Fruit fly (Drosophila melanogaster) whole organism, pupa: ENCODE results near the gene CG5835.

Source experiments
- CG10348 ChIP-seq: fragments of 200-800 bp; sonication (Bioruptor generic); IDR thresholded peaks from 2 replicates; pipeline ENCODE4 v1.3.6; 2022; ENCODE audit warnings: missing biosample characterization, missing genetic modification characterization
- CG12605 ChIP-seq: fragments of 200-800 bp; sonication (Bioruptor generic); IDR thresholded peaks from 2 replicates; pipeline ENCODE4 v1.3.6; 2022; ENCODE audit warnings: missing biosample characterization, missing genetic modification characterization
- CG13204 ChIP-seq: fragments of 200-800 bp; sonication (Bioruptor generic); optimal IDR thresholded peaks from 2 replicates; lab custom pipeline; 2018; ENCODE audit warnings: missing biosample characterization, mild to moderate bottlenecking, missing genetic modification characterization, moderate library complexity
- CG14655 ChIP-seq: fragments of 200-800 bp; sonication (Bioruptor generic); optimal IDR thresholded peaks from 3 replicates; lab custom pipeline; 2017; ENCODE audit warnings: mild to moderate bottlenecking, missing biosample characterization, missing genetic modification reagents, missing genetic modification characterization
- CG15710 ChIP-seq: fragments of 200-800 bp; sonication (Bioruptor generic); optimal IDR thresholded peaks from 2 replicates; lab custom pipeline; 2018; ENCODE audit warnings: missing biosample characterization, mild to moderate bottlenecking, missing genetic modification characterization, moderate library complexity
- CG17806 ChIP-seq: fragments of 200-800 bp; sonication (Bioruptor generic); optimal IDR thresholded peaks from 2 replicates; lab custom pipeline; 2018; ENCODE audit warnings: missing biosample characterization, mild to moderate bottlenecking, missing genetic modification characterization, moderate library complexity
- CG32121 ChIP-seq: fragments of 200-800 bp; sonication (Bioruptor generic); IDR thresholded peaks from 2 replicates; pipeline ENCODE4 v1.3.6; 2022; ENCODE audit warnings: missing biosample characterization, missing genetic modification characterization
- CG34367 ChIP-seq: fragments of 200-800 bp; sonication (Bioruptor generic); optimal IDR thresholded peaks from 2 replicates; lab custom pipeline; 2018; ENCODE audit warnings: missing biosample characterization, mild to moderate bottlenecking, missing genetic modification characterization
- CG4496 ChIP-seq: fragments of 200-800 bp; sonication (Bioruptor generic); IDR thresholded peaks from 3 replicates; pipeline ENCODE4 v1.3.6; 2022; ENCODE audit warnings: missing biosample characterization, missing genetic modification characterization
- CG8159 ChIP-seq: fragments of 200-800 bp; sonication (Bioruptor generic); optimal IDR thresholded peaks from 3 replicates; lab custom pipeline; 2018; ENCODE audit warnings: missing biosample characterization, mild to moderate bottlenecking, missing genetic modification characterization, moderate library complexity
- CG8301 ChIP-seq: fragments of 200-800 bp; sonication (Bioruptor generic); optimal IDR thresholded peaks from 2 replicates; lab custom pipeline; 2018; ENCODE audit warnings: missing biosample characterization, mild to moderate bottlenecking, missing genetic modification characterization
- CG9948 ChIP-seq: fragments of 200-800 bp; sonication (Bioruptor generic); optimal IDR thresholded peaks from 2 replicates; lab custom pipeline; 2018; ENCODE audit warnings: missing biosample characterization, mild to moderate bottlenecking, missing genetic modification characterization, moderate library complexity
- D1 ChIP-seq: fragments of 200-800 bp; sonication (Bioruptor generic); optimal IDR thresholded peaks from 2 replicates; lab custom pipeline; 2018; ENCODE audit warnings: missing biosample characterization, mild to moderate bottlenecking, missing genetic modification characterization, moderate library complexity
- EcR ChIP-seq: fragments of 200-800 bp; sonication (Bioruptor generic); optimal IDR thresholded peaks from 3 replicates; lab custom pipeline; 2019; ENCODE audit warnings: missing biosample characterization, missing genetic modification characterization, mild to moderate bottlenecking, moderate library complexity, missing genetic modification reagents
- Ets98B ChIP-seq: fragments of 200-800 bp; sonication (Bioruptor generic); IDR thresholded peaks from 2 replicates; pipeline ENCODE4 v1.3.6; 2022; ENCODE audit warnings: missing biosample characterization, missing genetic modification characterization
- Pif1A ChIP-seq: fragments of 200-800 bp; sonication (Bioruptor generic); optimal IDR thresholded peaks from 3 replicates; lab custom pipeline; 2016; ENCODE audit warnings: missing biosample characterization, missing genetic modification characterization
- Pif1B ChIP-seq: fragments of 200-800 bp; sonication (Bioruptor generic); optimal IDR thresholded peaks from 3 replicates; lab custom pipeline; 2016; ENCODE audit warnings: missing biosample characterization, missing genetic modification characterization
- Snoo ChIP-seq: fragments of 200-800 bp; sonication (Bioruptor generic); optimal IDR thresholded peaks from 3 replicates; lab custom pipeline; 2017; ENCODE audit warnings: missing biosample characterization, mild to moderate bottlenecking, missing genetic modification characterization, inconsistent platforms
- fd96Ca ChIP-seq: fragments of 200-800 bp; sonication (Bioruptor generic); IDR thresholded peaks from 3 replicates; pipeline ENCODE4 v1.3.6; 2022; ENCODE audit warnings: missing biosample characterization, missing genetic modification characterization
- gl ChIP-seq: fragments of 200-800 bp; sonication (Bioruptor generic); optimal IDR thresholded peaks from 2 replicates; lab custom pipeline; 2018; ENCODE audit warnings: missing biosample characterization, mild to moderate bottlenecking, missing genetic modification characterization
- rn ChIP-seq: fragments of 200-800 bp; sonication (Bioruptor generic); IDR thresholded peaks from 2 replicates; pipeline ENCODE4 v1.3.6; 2022; ENCODE audit warnings: missing biosample characterization, missing genetic modification characterization

The CG5835 gene

DNA sequence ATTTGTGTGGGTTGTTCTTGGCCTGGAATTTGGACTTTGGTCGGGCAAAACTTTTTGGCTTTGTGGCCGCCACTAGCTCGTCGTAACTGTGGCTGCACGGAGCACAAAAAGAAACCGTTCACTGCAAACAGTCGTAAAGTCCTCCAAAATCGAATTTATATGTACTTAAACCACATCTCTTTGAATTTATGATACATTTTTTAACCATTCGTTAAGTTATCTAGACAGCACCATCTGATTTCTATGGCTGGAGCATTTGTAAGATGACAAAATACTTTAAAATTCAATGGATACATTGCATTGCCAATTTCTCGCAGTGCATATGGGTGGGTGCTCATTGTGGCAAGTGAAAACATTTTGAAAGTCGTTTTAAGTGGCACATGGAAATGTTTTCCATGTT lies 49.4 kb downstream of the CG5835 start:
- TF ChIP-seq CG10348 (GFP tag; lab: Robert Waterston, UW) (no peak), CG9948 (peak; percentile 8), Pif1A (GFP tag; lab: Kevin White, UChicago) (peak; percentile 72), CG13204 (GFP tag; lab: Kevin White, UChicago) (no peak), CG8301 (tag; lab: Kevin White, UChicago) (peak; percentile 76), fd96Ca (GFP tag; lab: Robert Waterston, UW) (peak; percentile 66), Pif1B (GFP tag; lab: Kevin White, UChicago) (peak; percentile 51), CG17806 (tag; lab: Kevin White, UChicago) (peak; percentile 40), CG8159 (tag; lab: Kevin White, UChicago) (peak; percentile 36), CG32121 (peak; percentile 81), CG14655 (GFP tag; lab: Kevin White, UChicago) (peak; percentile 79), Snoo (tag; lab: Kevin White, UChicago) (no peak), CG15710 (tag; lab: Kevin White, UChicago) (peak; percentile 22), D1 (tag; lab: Kevin White, UChicago) (no peak), gl (tag; lab: Kevin White, UChicago) (peak; percentile 24), CG34367 (tag; lab: Kevin White, UChicago) (peak; percentile 10), Ets98B (GFP tag; lab: Robert Waterston, UW) (peak; percentile 79), rn (GFP tag; lab: Robert Waterston, UW) (peak; percentile 33; the same call in 1 of the 2 replicates), CG12605 (GFP tag; lab: Robert Waterston, UW) (peak; percentile 52; the same call in 1 of the 2 replicates), EcR (GFP tag; lab: Kevin White, UChicago) (no peak), CG4496 (GFP tag; lab: Robert Waterston, UW) (peak; percentile 74; the same call in 2 of the 3 replicates)

DNA sequence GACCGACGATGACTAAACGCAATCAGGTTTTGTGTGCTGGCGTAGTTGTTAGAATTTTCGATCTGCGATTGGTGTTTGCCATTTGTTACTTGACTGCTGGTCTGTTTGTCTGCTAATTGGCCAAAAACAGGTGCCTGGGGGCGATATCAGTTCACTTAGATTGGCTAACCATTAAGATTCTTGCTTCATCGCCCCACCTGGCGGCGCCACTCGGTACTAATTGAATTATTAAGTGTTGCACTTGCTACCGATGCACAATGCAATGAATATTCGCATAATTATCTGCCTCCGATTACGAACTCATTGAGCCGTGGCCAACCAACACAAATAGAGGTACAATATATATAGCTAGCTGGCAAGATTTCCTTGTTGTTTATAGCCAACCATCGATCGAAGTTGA lies 50.3 kb downstream of the CG5835 start:
- TF ChIP-seq Ets98B (GFP tag; lab: Robert Waterston, UW) (no peak), CG15710 (tag; lab: Kevin White, UChicago) (no peak), CG9948 (no peak), Pif1A (GFP tag; lab: Kevin White, UChicago) (no peak), CG8159 (tag; lab: Kevin White, UChicago) (no peak), rn (GFP tag; lab: Robert Waterston, UW) (no peak), CG10348 (GFP tag; lab: Robert Waterston, UW) (no peak), CG4496 (GFP tag; lab: Robert Waterston, UW) (no peak), Pif1B (GFP tag; lab: Kevin White, UChicago) (no peak), CG8301 (tag; lab: Kevin White, UChicago) (no peak), CG32121 (no peak), CG34367 (tag; lab: Kevin White, UChicago) (no peak), EcR (GFP tag; lab: Kevin White, UChicago) (no peak), CG12605 (GFP tag; lab: Robert Waterston, UW) (no peak), Snoo (tag; lab: Kevin White, UChicago) (no peak), CG14655 (GFP tag; lab: Kevin White, UChicago) (no peak)

DNA sequence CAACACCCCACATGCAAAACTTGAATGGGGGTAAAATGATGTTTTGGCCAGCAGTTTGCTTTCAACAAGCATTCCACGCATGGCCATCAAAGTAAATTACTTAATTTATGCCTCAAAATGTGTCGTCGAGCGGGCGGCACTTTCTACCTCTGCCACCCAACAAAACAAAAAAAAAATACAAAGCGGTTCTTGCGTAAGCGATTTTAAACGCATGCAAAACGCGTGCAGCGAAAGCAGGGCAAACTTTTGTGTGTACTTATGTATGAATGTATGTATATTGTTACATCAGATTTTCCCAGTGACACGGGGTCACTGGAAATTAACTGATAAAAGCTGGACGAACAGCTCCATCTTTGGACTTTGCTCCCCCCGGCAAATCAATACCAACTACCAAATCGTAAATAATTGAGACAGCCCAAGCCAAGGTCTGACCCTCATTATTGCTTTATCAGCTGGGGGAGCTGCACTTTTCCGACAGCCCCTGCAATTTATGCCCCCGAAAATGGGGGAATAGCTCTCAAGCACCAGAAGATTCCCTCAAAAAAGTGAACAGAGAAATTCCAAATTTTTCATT lies 52.1 kb downstream of the CG5835 start:
- TF ChIP-seq CG32121 = no peak
- no peak for TF ChIP-seq CG14655 (GFP tag; lab: Kevin White, UChicago)
- TF ChIP-seq CG13204 (GFP tag; lab: Kevin White, UChicago) = no peak
- TF ChIP-seq CG17806 (tag; lab: Kevin White, UChicago) = no peak
- no peak for TF ChIP-seq CG4496 (GFP tag; lab: Robert Waterston, UW)
- TF ChIP-seq D1 (tag; lab: Kevin White, UChicago) = no peak
- no peak for TF ChIP-seq rn (GFP tag; lab: Robert Waterston, UW)
- no peak for TF ChIP-seq Pif1A (GFP tag; lab: Kevin White, UChicago)
- TF ChIP-seq CG8159 (tag; lab: Kevin White, UChicago) = no peak
- TF ChIP-seq CG8301 (tag; lab: Kevin White, UChicago) = no peak
- no peak for TF ChIP-seq CG12605 (GFP tag; lab: Robert Waterston, UW)

- TF ChIP-seq Snoo (tag; lab: Kevin White, UChicago) (no peak), CG8301 (tag; lab: Kevin White, UChicago) (no peak), D1 (tag; lab: Kevin White, UChicago) (no peak)
Measured at dm6 chr3R:19100098-19100497, 53.4 kb downstream of the CG5835 start.
